Worm (Caenorhabditis elegans): ENCODE measurements around the gene nlp-27.

- no peak for TF ChIP-seq zag-1 (tag; optimal IDR thresholded peaks at IDR 0.05)
- TF ChIP-seq dmd-4 (tag; optimal IDR thresholded peaks at IDR 0.05): no peak
- no peak for TF ChIP-seq nhr-10 (tag; optimal IDR thresholded peaks at IDR 0.05)
- no peak for TF ChIP-seq Y55F3AM.14 (GFP tag; optimal IDR thresholded peaks at IDR 0.05)
- TF ChIP-seq snpc-4 (tag; optimal IDR thresholded peaks at IDR 0.05): no peak
- TF ChIP-seq blmp-1 (tag; optimal IDR thresholded peaks at IDR 0.05; ENCODE audit: insufficient read depth): no peak
- no peak for TF ChIP-seq nhr-12 (tag; optimal IDR thresholded peaks at IDR 0.05)
- TF ChIP-seq nhr-77 (tag; optimal IDR thresholded peaks at IDR 0.05): no peak
- TF ChIP-seq nhr-11 (tag; optimal IDR thresholded peaks at IDR 0.05): no peak
- no peak for TF ChIP-seq ceh-82 (tag; optimal IDR thresholded peaks at IDR 0.05)
Measured at ce11 chrV:4004577-4004976, 15.4 kb downstream of the nlp-27 start.
